Worm (Caenorhabditis elegans) whole organism, mixed stage, embryonic: Measurements from ENCODE around the gene C01G10.4.

Source experiments
- M03D4.4 ChIP-seq: sonication (generic microtip); optimal IDR thresholded peaks from 2 replicates; lab custom pipeline; 2017; ENCODE audit warnings: mild to moderate bottlenecking, missing genetic modification characterization, missing compliant biosample characterization
- ceh-43 ChIP-seq: fragments of 200-800 bp; sonication (Bioruptor generic); optimal IDR thresholded peaks from 2 replicates; lab custom pipeline; 2018; ENCODE audit warnings: mild to moderate bottlenecking, missing genetic modification characterization, moderate library complexity, missing compliant biosample characterization
- ceh-83 ChIP-seq: fragments of 200-800 bp; sonication (Bioruptor generic); optimal IDR thresholded peaks from 2 replicates; lab custom pipeline; 2018; ENCODE audit warnings: mild to moderate bottlenecking, missing genetic modification characterization, missing compliant biosample characterization
- ces-1 ChIP-seq: fragments of 150-350 bp; optimal IDR thresholded peaks from 2 replicates; lab custom pipeline; 2014; ENCODE audit warnings: missing biosample characterization, missing genetic modification reagents, missing genetic modification characterization
- elt-3 ChIP-seq: fragments of 150-350 bp; optimal IDR thresholded peaks from 2 replicates; lab custom pipeline; 2014; ENCODE audit warnings: missing biosample characterization, missing genetic modification characterization
- mab-5 ChIP-seq: fragments of 150-350 bp; optimal IDR thresholded peaks from 2 replicates; lab custom pipeline; 2014; ENCODE audit warnings: missing biosample characterization, missing genetic modification characterization
- mep-1 ChIP-seq: fragments of 150-350 bp; optimal IDR thresholded peaks from 2 replicates; lab custom pipeline; 2017; ENCODE audit warnings: missing biosample characterization, missing genetic modification reagents, missing genetic modification characterization, inconsistent platforms
- nhr-12 ChIP-seq: fragments of 150-350 bp; optimal IDR thresholded peaks from 2 replicates; lab custom pipeline; 2014; ENCODE audit warnings: missing biosample characterization, missing genetic modification characterization
- nhr-2 ChIP-seq: fragments of 150-350 bp; optimal IDR thresholded peaks from 2 replicates; lab custom pipeline; 2014; ENCODE audit warnings: missing biosample characterization, missing genetic modification characterization
- sem-2 ChIP-seq: fragments of 200-800 bp; sonication (Bioruptor generic); optimal IDR thresholded peaks from 2 replicates; lab custom pipeline; 2018; ENCODE audit warnings: mild to moderate bottlenecking, missing genetic modification characterization, missing compliant biosample characterization
- unc-39 ChIP-seq: fragments of 150-350 bp; optimal IDR thresholded peaks from 2 replicates; lab custom pipeline; 2014; ENCODE audit warnings: missing biosample characterization, missing genetic modification characterization

DNA sequence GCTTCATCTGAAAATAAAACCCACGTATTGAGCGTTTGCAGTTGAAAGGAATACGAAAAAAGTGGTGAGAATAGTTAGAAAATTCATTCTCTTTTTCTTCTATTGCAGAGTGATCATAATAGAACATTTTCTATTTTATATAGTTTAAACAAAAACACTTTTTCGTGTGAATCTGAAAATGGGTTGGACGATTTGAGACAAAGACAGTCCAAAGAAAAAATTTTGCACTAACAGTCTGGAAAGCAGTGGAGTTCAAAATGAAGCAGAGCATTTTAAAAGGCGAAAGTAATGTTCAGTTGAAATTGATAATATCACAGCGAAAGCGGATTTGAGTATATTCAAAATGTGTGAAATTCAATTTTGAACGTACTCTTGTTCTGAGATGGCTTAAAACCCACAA is 927 bp upstream of the C01G10.4 start, which contains the start of gene C01G10.18:
- TF ChIP-seq unc-39 (tag; lab: Kevin White, UChicago) (no peak), mep-1 (no peak), M03D4.4 (tag; lab: Kevin White, UChicago) (no peak), mab-5 (tag; lab: Kevin White, UChicago) (no peak), elt-3 (tag; lab: Kevin White, UChicago) (no peak), sem-2 (no peak), nhr-12 (tag; lab: Kevin White, UChicago) (no peak), ceh-43 (GFP tag; lab: Kevin White, UChicago) (no peak), nhr-2 (no peak), ceh-83 (no peak), ces-1 (GFP tag; lab: Kevin White, UChicago) (no peak)
